Fruit fly (Drosophila melanogaster) whole organism: Measurements from ENCODE around the gene PolD3.

ENCODE experiments used
- CG8478 ChIP-seq: fragments of >200 bp; optimal IDR thresholded peaks from 2 replicates; lab custom pipeline; 2018; ENCODE audit warnings: inconsistent platforms
- Dll ChIP-seq: fragments of >200 bp; optimal IDR thresholded peaks from 2 replicates; lab custom pipeline; 2017
- EcR ChIP-seq, 2 experiments: fragments of >200 bp; optimal IDR thresholded peaks; 2 replicates each; lab custom pipeline; 2017; ENCODE audit warnings: missing biosample characterization in 2 of 2, missing genetic modification characterization in 2 of 2, missing genetic modification reagents in 2 of 2
- pan ChIP-seq: fragments of >200 bp; optimal IDR thresholded peaks from 2 replicates; lab custom pipeline; 2017
- psq ChIP-seq: fragments of >200 bp; optimal IDR thresholded peaks from 2 replicates; lab custom pipeline; 2017
- usp ChIP-seq: fragments of >200 bp; optimal IDR thresholded peaks from 2 replicates; lab custom pipeline; 2017; ENCODE audit warnings: missing biosample characterization, missing genetic modification characterization, mixed read lengths

The PolD3 gene

DNA sequence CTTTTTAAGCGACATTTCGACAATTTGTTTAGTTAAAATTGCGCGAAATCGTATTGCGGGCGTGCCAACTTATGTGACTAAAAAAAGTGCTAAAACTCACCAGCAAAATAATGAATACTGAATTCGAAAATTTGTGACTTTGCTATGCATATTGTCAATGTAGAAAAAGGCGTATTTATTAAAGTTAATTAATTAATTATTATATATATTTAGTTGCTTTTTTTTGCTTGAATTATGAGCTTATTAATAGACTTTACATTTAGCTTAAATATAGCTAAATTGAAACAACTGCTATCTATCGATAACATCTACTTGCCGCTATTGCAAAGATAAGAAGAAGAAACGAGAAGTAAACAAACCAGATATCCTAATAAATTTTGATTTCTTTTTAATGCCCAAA is at the start of gene PolD3, which contains the start of gene Uxt:
Gene PolD3, minus strand, starts transcription at position 56 of the 400 bp plus-strand sequence.
Gene Uxt, plus strand, starts transcription at position 333 of the 400 bp plus-strand sequence.
- TF ChIP-seq pan (lab: Kevin White, UChicago) (no peak), EcR (GFP tag; optimal IDR thresholded peaks at IDR 0.05; lab: Kevin White, UChicago) (no peak), Dll (lab: Kevin White, UChicago) (no peak), CG8478 (lab: Kevin White, UChicago) (no peak), psq (no peak), usp (no peak)

DNA sequence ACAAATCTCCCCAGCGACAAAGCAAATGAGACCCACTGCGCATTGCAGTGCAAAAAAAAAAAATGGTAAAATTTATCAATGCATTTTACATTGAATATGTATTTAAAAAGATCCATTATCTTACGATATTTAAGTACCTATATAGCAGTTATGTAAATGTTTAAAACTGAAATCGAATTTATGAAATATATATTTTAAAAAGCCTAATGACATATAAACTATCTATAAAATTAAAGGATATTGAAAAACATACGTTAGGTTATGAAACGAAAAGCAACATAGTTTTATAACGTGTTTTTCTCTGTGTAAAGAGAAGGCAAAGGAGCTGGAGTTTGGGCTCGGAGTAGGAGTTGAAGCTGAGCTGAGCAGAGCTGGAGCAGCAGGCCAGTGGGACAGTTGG is 48.3 kb upstream of the PolD3 start:
- TF ChIP-seq psq (no peak), Dll (lab: Kevin White, UChicago) (no peak)

DNA sequence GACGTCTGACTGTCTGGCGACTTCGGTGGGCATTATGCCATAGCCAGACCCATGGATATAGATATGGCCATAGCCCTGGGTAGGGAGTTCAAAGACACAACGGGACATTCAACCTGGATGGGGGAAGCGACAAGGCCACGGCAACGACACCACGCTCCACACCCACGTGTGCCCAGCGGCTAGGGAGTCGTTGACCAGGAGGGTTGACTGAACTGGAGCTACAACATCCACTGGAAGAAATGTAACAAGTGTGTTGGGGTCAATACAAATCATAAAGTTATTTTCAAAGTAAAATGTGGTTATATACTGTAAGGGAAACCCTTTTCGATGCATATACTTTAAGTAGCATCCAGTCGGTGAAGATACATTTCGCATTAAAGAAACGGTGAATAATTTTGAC is 45.7 kb upstream of the PolD3 start:
- no peak for TF ChIP-seq pan (lab: Kevin White, UChicago)
- TF ChIP-seq psq = no peak
- TF ChIP-seq CG8478 (lab: Kevin White, UChicago) = no peak
- no peak for TF ChIP-seq usp
- TF ChIP-seq Dll (lab: Kevin White, UChicago) = no peak
- peak in 1 of 2 experiments; percentile 53 for TF ChIP-seq EcR (GFP tag; optimal IDR thresholded peaks at IDR 0.05; lab: Kevin White, UChicago)

DNA sequence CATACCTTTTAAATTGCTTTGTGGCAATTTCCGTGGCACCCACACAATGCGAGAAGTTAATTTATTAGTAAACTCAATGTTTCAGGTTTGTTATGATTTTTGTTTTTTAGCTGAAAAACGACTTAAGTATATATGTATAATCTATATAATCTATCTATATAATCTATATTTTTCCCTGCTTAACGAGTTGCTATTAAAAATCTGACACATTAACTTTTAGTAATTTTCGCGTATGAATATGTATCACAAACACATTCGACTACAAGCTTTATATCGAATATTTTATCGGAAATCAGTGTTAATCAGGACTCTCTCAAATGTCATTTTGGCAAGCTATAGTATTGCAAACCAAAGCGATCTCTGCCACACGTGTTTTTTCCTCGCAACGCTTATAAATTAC is 41.4 kb upstream of the PolD3 start, which contains the start of gene CG15262:
Gene CG15262, plus strand, starts transcription at position 301 of the 400 bp plus-strand sequence.
- TF ChIP-seq CG8478 (lab: Kevin White, UChicago) = no peak
- no peak for TF ChIP-seq psq
- TF ChIP-seq pan (lab: Kevin White, UChicago) = no peak
- TF ChIP-seq Dll (lab: Kevin White, UChicago) = no peak
- no peak for TF ChIP-seq usp
- no peak for TF ChIP-seq EcR (GFP tag; optimal IDR thresholded peaks at IDR 0.05; lab: Kevin White, UChicago)

DNA sequence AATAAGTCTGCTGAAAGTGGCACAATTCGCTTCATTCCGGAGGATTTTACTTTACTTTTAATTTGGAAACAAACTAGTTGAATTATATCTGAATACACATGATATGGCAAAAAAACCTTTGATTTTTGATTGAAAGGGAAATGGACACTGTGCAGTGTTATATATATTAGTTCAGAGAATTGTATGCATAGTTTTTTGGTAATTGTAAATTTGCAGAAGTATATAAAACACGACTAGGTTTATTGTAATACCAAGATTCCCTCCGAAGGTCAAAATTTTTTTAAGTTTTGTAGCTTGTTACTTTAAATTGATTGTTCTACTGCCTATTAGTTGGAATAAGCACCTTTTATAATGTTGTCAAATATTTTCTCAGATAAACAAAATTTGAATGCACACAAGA is 36.0 kb upstream of the PolD3 start, which contains the start of gene CG15260:
Gene CG15260, minus strand, starts transcription at position 101 of the 400 bp plus-strand sequence.
- TF ChIP-seq usp = no peak
- no peak for TF ChIP-seq CG8478 (lab: Kevin White, UChicago)
- TF ChIP-seq Dll (lab: Kevin White, UChicago) = no peak
- no peak for TF ChIP-seq psq
- TF ChIP-seq EcR (GFP tag; optimal IDR thresholded peaks at IDR 0.05; lab: Kevin White, UChicago) = no peak
- no peak for TF ChIP-seq pan (lab: Kevin White, UChicago)

DNA sequence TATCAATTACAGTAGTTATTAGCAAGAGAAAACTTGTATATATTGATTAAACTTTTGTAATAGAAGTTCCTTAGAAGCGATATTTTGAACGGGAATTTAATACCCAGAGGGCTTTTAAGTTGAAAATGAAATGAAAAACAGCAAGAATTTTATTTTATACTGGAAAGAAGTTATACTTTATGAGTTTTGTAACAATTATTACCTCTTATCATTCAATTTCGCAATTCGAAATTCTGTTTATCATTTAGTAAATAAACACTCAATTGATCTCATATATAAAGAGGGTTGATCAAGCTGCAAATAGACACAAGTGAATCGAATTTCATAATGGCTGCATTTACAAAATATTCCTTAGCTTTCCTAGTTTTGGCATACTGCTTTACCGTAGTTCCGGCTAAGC is 28.6 kb upstream of the PolD3 start, which contains the start of gene CG15263:
Gene CG15263, plus strand, starts transcription at position 301 of the 400 bp plus-strand sequence.
- TF ChIP-seq Dll (lab: Kevin White, UChicago) (no peak), usp (no peak), pan (lab: Kevin White, UChicago) (no peak), psq (no peak), CG8478 (lab: Kevin White, UChicago) (no peak), EcR (GFP tag; optimal IDR thresholded peaks at IDR 0.05; lab: Kevin White, UChicago) (no peak)

DNA sequence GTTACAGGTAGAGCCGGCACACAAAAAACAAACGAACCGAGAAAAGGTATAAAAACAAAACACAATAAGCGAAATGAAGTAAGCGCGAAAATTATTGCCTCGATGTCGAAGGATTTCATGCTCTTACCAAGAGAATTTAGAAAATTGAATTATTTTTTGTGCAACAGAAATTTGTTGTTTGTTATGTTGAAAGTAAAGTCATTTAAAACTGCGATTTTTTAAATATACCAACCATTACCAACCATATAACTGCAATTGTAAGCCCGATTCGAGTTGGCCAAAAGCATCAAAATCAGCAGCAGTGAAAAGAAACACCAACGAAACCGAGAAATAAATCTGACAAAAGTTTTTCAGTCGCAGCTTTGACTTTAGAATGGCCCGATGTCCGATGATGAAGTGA is 24.9 kb upstream of the PolD3 start:
- TF ChIP-seq CG8478 (lab: Kevin White, UChicago) (no peak), pan (lab: Kevin White, UChicago) (no peak), usp (no peak), Dll (lab: Kevin White, UChicago) (no peak), psq (no peak), EcR (GFP tag; optimal IDR thresholded peaks at IDR 0.05; lab: Kevin White, UChicago) (no peak)

DNA sequence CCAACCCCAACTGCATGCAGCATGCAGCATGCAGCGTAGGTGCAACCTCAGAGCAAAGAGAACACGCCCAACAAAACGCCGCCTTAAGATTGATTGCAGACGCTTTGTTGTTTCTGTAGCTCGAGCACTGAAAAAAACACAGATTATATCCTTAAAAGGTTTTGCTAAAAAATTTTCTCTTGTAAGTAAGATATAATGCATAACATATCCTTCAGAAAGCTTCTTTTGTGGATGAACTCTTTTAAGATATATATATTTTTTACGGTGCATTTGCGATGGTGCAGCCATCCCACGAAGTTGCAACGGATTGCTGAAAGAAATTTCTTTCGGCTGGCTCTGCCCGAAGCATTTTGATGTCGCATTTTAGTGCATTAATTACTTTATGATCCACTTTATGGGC is 19.7 kb upstream of the PolD3 start:
- no peak for TF ChIP-seq pan (lab: Kevin White, UChicago)
- no peak for TF ChIP-seq CG8478 (lab: Kevin White, UChicago)
- no peak for TF ChIP-seq Dll (lab: Kevin White, UChicago)
- TF ChIP-seq psq = no peak
- TF ChIP-seq EcR (GFP tag; optimal IDR thresholded peaks at IDR 0.05; lab: Kevin White, UChicago) = no peak
- TF ChIP-seq usp = no peak

DNA sequence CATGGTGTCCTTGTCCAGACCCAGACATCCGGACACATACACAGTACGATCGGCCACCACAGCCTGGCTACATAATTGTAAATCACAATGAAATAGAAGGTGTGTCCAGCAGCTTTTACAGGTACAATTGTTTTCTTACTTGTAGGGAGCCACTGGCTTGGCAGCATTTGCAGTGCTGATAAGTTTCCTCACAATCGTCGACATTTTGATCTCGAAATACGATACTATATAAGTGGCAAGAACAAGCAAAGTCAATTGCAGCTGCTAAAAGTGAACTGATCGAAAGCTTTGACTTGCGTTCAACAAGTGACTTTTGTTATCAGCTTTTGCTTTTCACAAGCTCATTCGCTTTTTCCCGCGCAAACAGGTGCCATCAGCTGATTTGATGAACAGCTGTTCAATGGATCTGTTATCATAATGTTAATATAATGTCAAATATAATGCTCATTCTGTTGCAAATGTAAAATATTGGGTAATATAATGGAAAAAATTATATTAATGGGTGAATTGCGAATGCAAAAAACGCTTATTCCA is 18.7 kb upstream of the PolD3 start, which contains the start of gene UK114:
Gene UK114, minus strand, starts transcription at position 309 of the 534 bp plus-strand sequence.
- TF ChIP-seq EcR (GFP tag; optimal IDR thresholded peaks at IDR 0.05; lab: Kevin White, UChicago) (no peak), Dll (lab: Kevin White, UChicago) (no peak), CG8478 (lab: Kevin White, UChicago) (no peak), pan (lab: Kevin White, UChicago) (no peak), usp (no peak), psq (no peak)

DNA sequence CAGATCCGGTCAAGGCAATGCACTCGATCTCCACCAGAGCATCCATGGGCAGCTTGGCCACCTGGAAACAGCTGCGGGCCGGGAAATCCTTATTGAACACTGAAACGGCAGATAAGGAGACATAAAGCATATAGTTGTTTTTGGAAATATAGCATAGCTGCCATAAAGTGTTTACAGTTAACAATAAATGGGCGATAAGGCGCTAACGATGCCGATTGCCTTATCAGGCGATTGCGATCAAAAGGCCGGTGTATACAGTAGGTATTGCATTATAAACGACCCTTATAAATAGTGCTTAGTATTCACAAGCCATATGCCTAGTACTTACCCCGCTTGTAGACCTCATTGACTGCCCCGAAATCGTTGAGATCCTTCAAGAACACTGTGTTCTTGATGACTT is 18.2 kb upstream of the PolD3 start:
- TF ChIP-seq usp (no peak), CG8478 (lab: Kevin White, UChicago) (no peak), EcR (GFP tag; optimal IDR thresholded peaks at IDR 0.05; lab: Kevin White, UChicago) (no peak), pan (lab: Kevin White, UChicago) (no peak), psq (no peak), Dll (lab: Kevin White, UChicago) (no peak)

DNA sequence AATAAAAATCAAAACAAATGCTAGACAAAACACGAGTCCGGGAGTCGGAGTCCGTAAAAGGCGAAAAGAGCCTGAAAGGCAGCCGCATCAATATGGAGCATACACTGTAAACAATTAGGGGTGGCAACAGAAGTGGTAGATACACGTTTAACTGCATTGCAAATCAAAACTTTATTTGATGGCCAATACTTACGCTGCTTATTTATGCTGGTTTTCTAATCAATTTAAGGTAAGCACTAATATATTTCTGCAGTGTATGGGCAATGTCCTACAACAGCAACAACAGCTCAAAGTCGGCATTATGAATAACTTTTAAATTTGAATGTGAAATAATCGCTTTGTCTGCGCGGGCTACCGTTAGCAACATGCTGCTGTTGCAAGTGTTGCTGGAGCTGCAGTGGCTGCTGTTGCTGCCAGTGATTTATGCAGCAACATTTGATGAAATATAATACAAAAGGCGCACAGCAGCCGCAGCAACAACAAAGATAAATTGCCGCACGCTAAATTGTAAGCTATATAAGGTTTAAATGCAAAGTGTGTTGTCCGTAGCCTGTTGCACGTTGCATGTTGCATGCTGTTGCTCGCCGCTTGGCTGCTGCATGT is 17.5 kb upstream of the PolD3 start:
- TF ChIP-seq pan (lab: Kevin White, UChicago) (no peak), Dll (lab: Kevin White, UChicago) (no peak), CG8478 (lab: Kevin White, UChicago) (no peak), EcR (GFP tag; optimal IDR thresholded peaks at IDR 0.05; lab: Kevin White, UChicago) (no peak), psq (no peak), usp (no peak)
